Fruit fly (Drosophila melanogaster) whole organism, wandering third instar larva: ENCODE results near the gene Ts.

ENCODE experiments used
- Abd-B ChIP-seq: fragments of >200 bp; optimal IDR thresholded peaks from 2 replicates; lab custom pipeline; 2017; ENCODE audit warnings: missing biosample characterization, missing genetic modification characterization
- CrebA ChIP-seq: fragments of 200-800 bp; sonication (Bioruptor generic); optimal IDR thresholded peaks from 2 replicates; lab custom pipeline; 2016; ENCODE audit warnings: missing biosample characterization, mild to moderate bottlenecking, missing genetic modification characterization, borderline replicate concordance
- Myc ChIP-seq: fragments of >200 bp; optimal IDR thresholded peaks from 2 replicates; lab custom pipeline; 2017
- Sp1 ChIP-seq: fragments of 200-800 bp; sonication (Bioruptor generic); optimal IDR thresholded peaks from 3 replicates; lab custom pipeline; 2019; ENCODE audit warnings: missing biosample characterization, mild to moderate bottlenecking, missing genetic modification characterization, moderate library complexity
- br ChIP-seq: fragments of 200-800 bp; sonication (Bioruptor generic); optimal IDR thresholded peaks from 2 replicates; lab custom pipeline; 2016; ENCODE audit warnings: missing biosample characterization, missing genetic modification characterization
- brk ChIP-seq: fragments of 200-800 bp; sonication (Bioruptor generic); optimal IDR thresholded peaks from 2 replicates; lab custom pipeline; 2016; ENCODE audit warnings: missing biosample characterization, mild to moderate bottlenecking, missing genetic modification characterization
- dl ChIP-seq, 2 experiments: fragments of 175-275, 200-275 bp in 1 of 2; fragments of 200-275 bp in 1 of 2; sonication (Bioruptor generic); optimal IDR thresholded peaks; lab custom pipeline; 2018; ENCODE audit warnings: mild to moderate bottlenecking in 2 of 2, missing biosample characterization in 2 of 2, missing genetic modification characterization in 2 of 2, moderate library complexity in 2 of 2; ENCODE audit not compliant: partially characterized antibody in 2 of 2, insufficient read depth in 1 of 2
- foxo ChIP-seq, 2 experiments: fragments of 200-800 bp; sonication (Bioruptor generic); optimal IDR thresholded peaks; 2 replicates in 1 of 2; 3 replicates in 1 of 2; lab custom pipeline; 2016 to 2017; ENCODE audit warnings: missing biosample characterization in 2 of 2, missing genetic modification characterization in 2 of 2
- h ChIP-seq: fragments of 200-800 bp; sonication (Bioruptor generic); optimal IDR thresholded peaks from 3 replicates; lab custom pipeline; 2016; ENCODE audit warnings: missing biosample characterization, mild to moderate bottlenecking, missing genetic modification characterization
- lola ChIP-seq: fragments of >200 bp; optimal IDR thresholded peaks from 2 replicates; lab custom pipeline; 2017; ENCODE audit warnings: missing biosample characterization, missing genetic modification characterization
- pan ChIP-seq: fragments of >200 bp; optimal IDR thresholded peaks from 2 replicates; lab custom pipeline; 2017
- rgr ChIP-seq: fragments of 200-800 bp; sonication (Bioruptor generic); optimal IDR thresholded peaks from 3 replicates; lab custom pipeline; 2016; ENCODE audit warnings: missing biosample characterization, mild to moderate bottlenecking, missing genetic modification characterization

DNA sequence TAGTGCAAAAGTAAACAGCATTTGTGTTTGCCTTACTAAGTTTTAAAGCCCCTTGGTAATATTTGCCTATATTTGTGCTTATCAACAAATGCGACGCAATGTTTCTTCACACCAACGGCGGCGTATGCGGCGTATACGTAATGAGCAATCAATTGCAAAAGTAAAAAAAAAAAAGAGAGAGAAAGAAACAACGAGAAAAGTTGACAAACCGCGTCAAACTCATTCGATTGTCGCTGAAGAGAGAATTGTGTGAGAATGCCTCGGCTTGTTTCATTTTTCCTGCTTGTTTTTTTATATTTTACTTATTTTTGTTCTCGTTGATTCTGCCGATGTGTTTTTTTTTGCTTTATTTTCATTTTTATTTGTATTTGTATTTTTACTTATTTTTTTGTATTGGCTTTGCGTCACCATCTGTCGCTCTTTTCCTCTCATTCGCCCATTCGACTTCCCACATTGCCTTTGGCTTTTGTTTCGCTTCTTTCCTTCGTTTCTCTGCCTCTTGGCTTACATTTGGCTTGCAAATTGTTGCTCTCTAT, 45.1 kb downstream of the Ts start:
- TF ChIP-seq rgr (GFP tag; lab: Kevin White, UChicago), result no peak
- TF ChIP-seq Sp1 (GFP tag; lab: Kevin White, UChicago), result peak; percentile 93
- TF ChIP-seq CrebA, result peak; percentile 86
- TF ChIP-seq br (GFP tag; lab: Kevin White, UChicago), result peak; percentile 53
- no peak for TF ChIP-seq Myc
- no peak for TF ChIP-seq pan (lab: Kevin White, UChicago)
- TF ChIP-seq Abd-B (GFP tag; lab: Kevin White, UChicago), result no peak
- TF ChIP-seq brk, result peak; percentile 42
- no peak for TF ChIP-seq lola
- no peak for TF ChIP-seq foxo (GFP tag; optimal IDR thresholded peaks at IDR 0.05; lab: Kevin White, UChicago)
- TF ChIP-seq h (GFP tag; lab: Kevin White, UChicago), result no peak
- no peak for TF ChIP-seq dl (GFP tag; optimal IDR thresholded peaks at IDR 0.05; lab: Kevin White, UChicago; ENCODE audit: insufficient read depth in 1 of 2, partially characterized antibody in 2 of 2)
